Fruit fly (Drosophila melanogaster): Measurements from ENCODE around the gene Cnx99A.
A peak's percentile ranks its signal among the peaks of the same experiment; 100 is the strongest.

The Cnx99A gene

dm6 chr3R:29274590-29274989 is 44.9 kb downstream of the Cnx99A start (continued):
- no peak for TF ChIP-seq lov (optimal IDR thresholded peaks at IDR 0.05)
- 0 out of 3 replicates have a peak, but pooled peaks have one; percentile 64 for TF ChIP-seq lov (GFP tag; IDR thresholded peaks at IDR 0.05)
- TF ChIP-seq hth (optimal IDR thresholded peaks at IDR 0.05) = no peak
- peak; percentile 67 for TF ChIP-seq CG1602 (GFP tag; optimal IDR thresholded peaks at IDR 0.05)
- no peak for TF ChIP-seq lbe (GFP tag; optimal IDR thresholded peaks at IDR 0.05)
- no peak for TF ChIP-seq Hey (tag; optimal IDR thresholded peaks at IDR 0.05)
- no peak for TF ChIP-seq Dbx (GFP tag; IDR thresholded peaks at IDR 0.05)
- TF ChIP-seq MBD-R2 (GFP tag; IDR thresholded peaks at IDR 0.05) = no peak
- no peak for TF ChIP-seq CG7372 (GFP tag; IDR thresholded peaks at IDR 0.05)
- TF ChIP-seq cas (GFP tag; IDR thresholded peaks at IDR 0.05) = no peak
- TF ChIP-seq mam (GFP tag; optimal IDR thresholded peaks at IDR 0.05) = peak; percentile 39
- TF ChIP-seq CG3281 (GFP tag; optimal IDR thresholded peaks at IDR 0.05) = peak; percentile 12
- TF ChIP-seq ato (GFP tag; IDR thresholded peaks at IDR 0.05; ENCODE audit: partially characterized antibody) = no peak
- peak; percentile 44 for TF ChIP-seq sqz (GFP tag; optimal IDR thresholded peaks at IDR 0.05)
- no peak for TF ChIP-seq CG12299 (tag; optimal IDR thresholded peaks at IDR 0.05)
- TF ChIP-seq CG31365 (tag; optimal IDR thresholded peaks at IDR 0.05) = no peak
- TF ChIP-seq Myb (GFP tag; optimal IDR thresholded peaks at IDR 0.05) = peak; percentile 14
- TF ChIP-seq sisA (GFP tag; IDR thresholded peaks at IDR 0.05) = peak; percentile 46
- TF ChIP-seq CG6683 (GFP tag; optimal IDR thresholded peaks at IDR 0.05) = no peak
- peak; percentile 66 for TF ChIP-seq CG12219 (GFP tag; optimal IDR thresholded peaks at IDR 0.05)
- no peak for TF ChIP-seq CG10321 (GFP tag; IDR thresholded peaks at IDR 0.05)
- no peak for TF ChIP-seq CG31224 (GFP tag; IDR thresholded peaks at IDR 0.05)
- peak; percentile 25 for TF ChIP-seq Meics (GFP tag; optimal IDR thresholded peaks at IDR 0.05)
- no peak for TF ChIP-seq danr (GFP tag; IDR thresholded peaks at IDR 0.05)
- no peak for TF ChIP-seq hbn (GFP tag; IDR thresholded peaks at IDR 0.05; ENCODE audit: partially characterized antibody)
- TF ChIP-seq CG12744 (GFP tag; optimal IDR thresholded peaks at IDR 0.05) = peak; percentile 13
- TF ChIP-seq CG42726 (GFP tag; IDR thresholded peaks at IDR 0.05; ENCODE audit: partially characterized antibody) = no peak
- peak; percentile 64 for TF ChIP-seq Six4 (GFP tag; optimal IDR thresholded peaks at IDR 0.05)
- TF ChIP-seq CG17802 (tag; optimal IDR thresholded peaks at IDR 0.05) = peak; percentile 28
- no peak for TF ChIP-seq Drgx (GFP tag; IDR thresholded peaks at IDR 0.05)
- no peak for TF ChIP-seq pzg (GFP tag; optimal IDR thresholded peaks at IDR 0.05)
- no peak for TF ChIP-seq CG7963 (GFP tag; IDR thresholded peaks at IDR 0.05; ENCODE audit: partially characterized antibody)
- TF ChIP-seq pb (GFP tag; optimal IDR thresholded peaks at IDR 0.05) = no peak
- TF ChIP-seq CG4404 (GFP tag; IDR thresholded peaks at IDR 0.05) = peak; percentile 44; the same call in 1 of the 2 replicates
- TF ChIP-seq CG15073 (GFP tag; optimal IDR thresholded peaks at IDR 0.05) = no peak
- peak; percentile 33 for TF ChIP-seq CG30020 (tag; optimal IDR thresholded peaks at IDR 0.05)
- peak; percentile 71 for TF ChIP-seq CG9727 (GFP tag; optimal IDR thresholded peaks at IDR 0.05)
- TF ChIP-seq CG33557 (GFP tag; optimal IDR thresholded peaks at IDR 0.05) = peak; percentile 82
- no peak for TF ChIP-seq Sin3A (optimal IDR thresholded peaks at IDR 0.05)
- TF ChIP-seq CG10543 (GFP tag; optimal IDR thresholded peaks at IDR 0.05) = no peak
- TF ChIP-seq CG12769 (tag; optimal IDR thresholded peaks at IDR 0.05) = peak; percentile 23
- TF ChIP-seq cato (GFP tag; optimal IDR thresholded peaks at IDR 0.05; ENCODE audit: borderline replicate concordance) = peak; percentile 16
- TF ChIP-seq stc (GFP tag; IDR thresholded peaks at IDR 0.05) = peak; percentile 54; the same call in 1 of the 2 replicates
- TF ChIP-seq CG12071 (GFP tag; optimal IDR thresholded peaks at IDR 0.05) = peak; percentile 36
- TF ChIP-seq dati (GFP tag; IDR thresholded peaks at IDR 0.05) = no peak
- TF ChIP-seq CG18011 (GFP tag; optimal IDR thresholded peaks at IDR 0.05) = no peak
- TF ChIP-seq Spps (tag; optimal IDR thresholded peaks at IDR 0.05) = peak; percentile 76
- 0 out of 3 replicates have a peak, but pooled peaks have one; percentile 31 for TF ChIP-seq CG11093 (GFP tag; IDR thresholded peaks at IDR 0.05)
- TF ChIP-seq ro (GFP tag; IDR thresholded peaks at IDR 0.05) = no peak
- TF ChIP-seq CG10979 (tag; optimal IDR thresholded peaks at IDR 0.05) = peak; percentile 87
- TF ChIP-seq CG6791 (GFP tag; IDR thresholded peaks at IDR 0.05; ENCODE audit: partially characterized antibody) = no peak
- peak; percentile 60 for TF ChIP-seq ewg (GFP tag; optimal IDR thresholded peaks at IDR 0.05)
